Worm (Caenorhabditis elegans) whole organism, midembryonic: ENCODE data around the gene rfk-1.

Experiments
- T22C8.4 ChIP-seq: fragments of 200-800 bp; sonication (Bioruptor generic); IDR thresholded peaks from 2 replicates; pipeline ENCODE4 v1.3.6; 2022; ENCODE audit warnings: missing genetic modification characterization, missing compliant biosample characterization
- cog-1 ChIP-seq: sonication (generic microtip); optimal IDR thresholded peaks from 2 replicates; lab custom pipeline; 2016; ENCODE audit warnings: missing genetic modification characterization, missing compliant biosample characterization
- flt-1 ChIP-seq: fragments of 200-800 bp; sonication (Bioruptor generic); IDR thresholded peaks from 2 replicates; pipeline ENCODE4 v1.3.6; 2022; ENCODE audit warnings: missing genetic modification characterization, missing compliant biosample characterization
- klf-2 ChIP-seq: fragments of 200-800 bp; sonication (Bioruptor generic); conservative IDR thresholded peaks from 2 replicates; pipeline ENCODE4 v1.3.6; 2022; ENCODE audit warnings: missing genetic modification reagents, missing genetic modification characterization, missing compliant biosample characterization
- med-1 ChIP-seq: sonication (generic microtip); optimal IDR thresholded peaks from 2 replicates; lab custom pipeline; 2017; ENCODE audit warnings: missing genetic modification characterization, mild to moderate bottlenecking, missing compliant biosample characterization, antibody characterized with exemption, missing genetic modification reagents; ENCODE audit not compliant: insufficient read depth
- ref-1 ChIP-seq: fragments of 200-800 bp; sonication (Bioruptor generic); conservative IDR thresholded peaks from 2 replicates; pipeline ENCODE4 v1.3.6; 2022; ENCODE audit warnings: missing genetic modification reagents, missing genetic modification characterization, missing compliant biosample characterization
- tab-1 ChIP-seq: fragments of 200-800 bp; sonication (Bioruptor generic); IDR thresholded peaks from 2 replicates; pipeline ENCODE4 v1.3.6; 2022; ENCODE audit warnings: missing genetic modification characterization, missing compliant biosample characterization
- ztf-23 ChIP-seq: fragments of 200-800 bp; sonication (Bioruptor generic); IDR thresholded peaks from 2 replicates; pipeline ENCODE4 v1.3.6; 2022; ENCODE audit warnings: missing genetic modification reagents, missing genetic modification characterization, missing compliant biosample characterization
- ztf-29 ChIP-seq: fragments of 200-800 bp; sonication (Bioruptor generic); IDR thresholded peaks from 2 replicates; pipeline ENCODE4 v1.3.6; 2022; ENCODE audit warnings: missing genetic modification reagents, missing genetic modification characterization, missing compliant biosample characterization

- TF ChIP-seq flt-1 (no peak), med-1 (no peak), ref-1 (GFP tag; lab: Robert Waterston, UW) (no peak), T22C8.4 (GFP tag; lab: Robert Waterston, UW) (no peak), ztf-29 (GFP tag; lab: Robert Waterston, UW) (no peak), klf-2 (GFP tag; lab: Robert Waterston, UW) (no peak), ztf-23 (GFP tag; lab: Robert Waterston, UW) (no peak), tab-1 (GFP tag; lab: Robert Waterston, UW) (no peak), cog-1 (tag; lab: Kevin White, UChicago) (no peak)
Observed at ce11 chrIV:10387113-10387512, 22.2 kb downstream of the rfk-1 start, which contains the start of gene nfu-1.
